Worm (Caenorhabditis elegans) whole organism, young adult: ENCODE data around the gene rnp-4.
"Not testable (repeated sequence)": the region's sequence is repeated elsewhere in the genome, so short reads cannot be mapped to it uniquely, and the experiment has no call there.

Source experiments
- B0261.1 ChIP-seq: sonication (generic microtip); optimal IDR thresholded peaks from 2 replicates; lab custom pipeline; 2016; ENCODE audit warnings: mild to moderate bottlenecking, missing genetic modification characterization, moderate library complexity, missing compliant biosample characterization
- D2030.7 ChIP-seq: fragments of 200-800 bp; sonication (Bioruptor generic); IDR thresholded peaks from 2 replicates; pipeline ENCODE4 v1.3.6; 2022; ENCODE audit warnings: missing genetic modification reagents, missing genetic modification characterization, missing compliant biosample characterization
- F33H1.4 ChIP-seq: fragments of 200-800 bp; sonication (Bioruptor generic); IDR thresholded peaks from 2 replicates; pipeline ENCODE4 v1.3.6; 2022; ENCODE audit warnings: missing genetic modification reagents, missing genetic modification characterization, missing compliant biosample characterization
- K11D2.4 ChIP-seq: fragments of 200-800 bp; sonication (Bioruptor generic); IDR thresholded peaks from 2 replicates; pipeline ENCODE4 v1.3.6; 2022; ENCODE audit warnings: missing genetic modification reagents, missing genetic modification characterization, missing compliant biosample characterization
- T07F8.4 ChIP-seq: sonication (generic microtip); optimal IDR thresholded peaks from 2 replicates; lab custom pipeline; 2016; ENCODE audit warnings: mild to moderate bottlenecking, missing genetic modification characterization, moderate library complexity, missing compliant biosample characterization
- Y53G8AR.9 ChIP-seq: fragments of 200-800 bp; sonication (Bioruptor generic); conservative IDR thresholded peaks from 2 replicates; pipeline ENCODE4 v1.3.6; 2022; ENCODE audit warnings: missing genetic modification reagents, missing genetic modification characterization, missing compliant biosample characterization
- Y56A3A.18 ChIP-seq: fragments of 200-800 bp; sonication (Bioruptor generic); IDR thresholded peaks from 2 replicates; pipeline ENCODE4 v1.3.6; 2022; ENCODE audit warnings: missing genetic modification reagents, missing genetic modification characterization, missing compliant biosample characterization
- Y67H2A.10 ChIP-seq: fragments of 200-800 bp; sonication (Bioruptor generic); conservative IDR thresholded peaks from 2 replicates; pipeline ENCODE4 v1.3.6; 2022; ENCODE audit warnings: missing genetic modification reagents, missing genetic modification characterization, missing compliant biosample characterization
- Y95B8A.8 ChIP-seq: fragments of 200-800 bp; sonication (Bioruptor generic); IDR thresholded peaks from 2 replicates; pipeline ENCODE4 v1.3.6; 2022; ENCODE audit warnings: missing genetic modification reagents, missing genetic modification characterization, missing compliant biosample characterization
- aptf-3 ChIP-seq: fragments of 200-800 bp; sonication (Bioruptor generic); IDR thresholded peaks from 2 replicates; pipeline ENCODE4 v1.3.6; 2022; ENCODE audit warnings: missing genetic modification characterization, missing compliant biosample characterization
- athp-1 ChIP-seq: sonication (generic microtip); optimal IDR thresholded peaks from 2 replicates; lab custom pipeline; 2017; ENCODE audit warnings: mild to moderate bottlenecking, missing genetic modification characterization, missing compliant biosample characterization
- attf-3 ChIP-seq: fragments of 200-800 bp; sonication (Bioruptor generic); conservative IDR thresholded peaks from 2 replicates; pipeline ENCODE4 v1.3.6; 2022; ENCODE audit warnings: missing genetic modification reagents, missing genetic modification characterization, missing compliant biosample characterization
- cebp-1 ChIP-seq, 2 experiments: fragments of 200-800 bp in 1 of 2; sonication (Bioruptor generic) in 1 of 2; sonication (generic microtip) in 1 of 2; IDR thresholded peaks in 1 of 2; optimal IDR thresholded peaks in 1 of 2; 2 replicates each; pipeline versions ENCODE4 v1.3.6 to Lab custom; 2017 to 2022; ENCODE audit warnings: missing compliant biosample characterization in 2 of 2, missing genetic modification characterization in 2 of 2, mild to moderate bottlenecking in 1 of 2, missing genetic modification reagents in 1 of 2, moderate library complexity in 1 of 2
- cebp-2 ChIP-seq: fragments of 200-800 bp; sonication (Bioruptor generic); IDR thresholded peaks from 2 replicates; pipeline ENCODE4 v1.3.6; 2022; ENCODE audit warnings: missing genetic modification characterization, missing compliant biosample characterization
- ceh-100 ChIP-seq: fragments of 200-800 bp; sonication (Bioruptor generic); IDR thresholded peaks from 2 replicates; pipeline ENCODE4 v1.3.6; 2022; ENCODE audit warnings: missing genetic modification reagents, missing genetic modification characterization, missing compliant biosample characterization
- ceh-40 ChIP-seq: fragments of 200-800 bp; sonication (Bioruptor generic); IDR thresholded peaks from 2 replicates; pipeline ENCODE4 v1.3.6; 2022; ENCODE audit warnings: missing genetic modification characterization, missing compliant biosample characterization
- ceh-91 ChIP-seq: fragments of 200-800 bp; sonication (Bioruptor generic); IDR thresholded peaks from 2 replicates; pipeline ENCODE4 v1.3.6; 2022; ENCODE audit warnings: missing genetic modification reagents, missing genetic modification characterization, missing compliant biosample characterization
- die-1 ChIP-seq: sonication (generic microtip); optimal IDR thresholded peaks from 2 replicates; lab custom pipeline; 2016; ENCODE audit warnings: missing genotype, mild to moderate bottlenecking, missing genetic modification characterization, missing compliant biosample characterization
- dox-1 ChIP-seq: fragments of 200-800 bp; sonication (Bioruptor generic); IDR thresholded peaks from 2 replicates; pipeline ENCODE4 v1.3.6; 2022; ENCODE audit warnings: missing genetic modification reagents, missing genetic modification characterization, missing compliant biosample characterization
- egl-18 ChIP-seq: fragments of 200-800 bp; sonication (Bioruptor generic); IDR thresholded peaks from 2 replicates; pipeline ENCODE4 v1.3.6; 2022; ENCODE audit warnings: missing genetic modification reagents, missing genetic modification characterization, missing compliant biosample characterization
- ekl-4 ChIP-seq: fragments of 200-800 bp; sonication (Bioruptor generic); IDR thresholded peaks from 2 replicates; pipeline ENCODE4 v1.3.6; 2022; ENCODE audit warnings: missing genetic modification reagents, missing genetic modification characterization, missing compliant biosample characterization
- him-1 ChIP-seq: sonication (generic microtip); optimal IDR thresholded peaks from 2 replicates; lab custom pipeline; 2016; ENCODE audit warnings: missing genotype, missing genetic modification reagents, missing genetic modification characterization, missing compliant biosample characterization
- hmg-1.2 ChIP-seq: fragments of 200-800 bp; sonication (Bioruptor generic); IDR thresholded peaks from 2 replicates; pipeline ENCODE4 v1.3.6; 2022; ENCODE audit warnings: missing genetic modification reagents, missing genetic modification characterization, missing compliant biosample characterization
- hmg-20 ChIP-seq: fragments of 200-800 bp; sonication (Bioruptor generic); IDR thresholded peaks from 2 replicates; pipeline ENCODE4 v1.3.6; 2022; ENCODE audit warnings: missing genetic modification reagents, missing genetic modification characterization, missing compliant biosample characterization
- hsf-1 ChIP-seq: fragments of 200-800 bp; sonication (Bioruptor generic); IDR thresholded peaks from 2 replicates; pipeline ENCODE4 v1.3.6; 2022; ENCODE audit warnings: missing genetic modification reagents, missing genetic modification characterization, missing compliant biosample characterization
- lin-26 ChIP-seq: fragments of 200-800 bp; sonication (Bioruptor generic); IDR thresholded peaks from 2 replicates; pipeline ENCODE4 v1.3.6; 2022; ENCODE audit warnings: missing genetic modification reagents, missing genetic modification characterization, missing compliant biosample characterization
- lsl-1 ChIP-seq: fragments of 200-800 bp; sonication (Bioruptor generic); optimal IDR thresholded peaks from 2 replicates; lab custom pipeline; 2018; ENCODE audit warnings: mild to moderate bottlenecking, missing genetic modification characterization, moderate library complexity, missing compliant biosample characterization
- madf-3 ChIP-seq: fragments of 200-800 bp; sonication (Bioruptor generic); IDR thresholded peaks from 2 replicates; pipeline ENCODE4 v1.3.6; 2022; ENCODE audit warnings: missing genetic modification reagents, missing genetic modification characterization, missing compliant biosample characterization
- madf-6 ChIP-seq: fragments of 200-800 bp; sonication (Bioruptor generic); IDR thresholded peaks from 2 replicates; pipeline ENCODE4 v1.3.6; 2022; ENCODE audit warnings: missing genetic modification reagents, missing genetic modification characterization, missing compliant biosample characterization
- madf-8 ChIP-seq: fragments of 200-800 bp; sonication (Bioruptor generic); conservative IDR thresholded peaks from 2 replicates; pipeline ENCODE4 v1.3.6; 2022; ENCODE audit warnings: missing genetic modification reagents, missing genetic modification characterization, missing compliant biosample characterization
- mcd-1 ChIP-seq: fragments of 200-800 bp; sonication (Bioruptor generic); IDR thresholded peaks from 2 replicates; pipeline ENCODE4 v1.3.6; 2022; ENCODE audit warnings: missing genetic modification reagents, missing genetic modification characterization, missing compliant biosample characterization
- nfya-2 ChIP-seq: fragments of 200-800 bp; sonication (Bioruptor generic); IDR thresholded peaks from 2 replicates; pipeline ENCODE4 v1.3.6; 2022; ENCODE audit warnings: missing genetic modification reagents, missing genetic modification characterization, missing compliant biosample characterization
- nfyb-1 ChIP-seq: fragments of 200-800 bp; sonication (Bioruptor generic); IDR thresholded peaks from 2 replicates; pipeline ENCODE4 v1.3.6; 2022; ENCODE audit warnings: missing genetic modification reagents, missing genetic modification characterization, missing compliant biosample characterization
- nhr-90 ChIP-seq: sonication (generic microtip); optimal IDR thresholded peaks from 2 replicates; lab custom pipeline; 2016; ENCODE audit warnings: missing genotype, mild to moderate bottlenecking, missing genetic modification characterization, missing compliant biosample characterization
- pbrm-1 ChIP-seq: fragments of 200-800 bp; sonication (Bioruptor generic); IDR thresholded peaks from 2 replicates; pipeline ENCODE4 v1.3.6; 2022; ENCODE audit warnings: missing genetic modification reagents, missing genetic modification characterization, missing compliant biosample characterization
- rcor-1 ChIP-seq: fragments of 200-800 bp; sonication (Bioruptor generic); IDR thresholded peaks from 2 replicates; pipeline ENCODE4 v1.3.6; 2022; ENCODE audit warnings: missing genetic modification reagents, missing genetic modification characterization, missing compliant biosample characterization
- rec-8 ChIP-seq, 2 experiments: sonication (generic microtip); optimal IDR thresholded peaks; 2 replicates each; lab custom pipeline; 2016; ENCODE audit warnings: mild to moderate bottlenecking in 2 of 2, missing genetic modification characterization in 2 of 2, missing genetic modification reagents in 2 of 2, missing genotype in 2 of 2, missing biosample characterization in 1 of 2, missing compliant biosample characterization in 1 of 2, moderate library complexity in 1 of 2
- repo-1 ChIP-seq: sonication (generic microtip); optimal IDR thresholded peaks from 2 replicates; lab custom pipeline; 2017; ENCODE audit warnings: mild to moderate bottlenecking, missing genetic modification characterization, missing compliant biosample characterization
- rpc-1 ChIP-seq, 2 experiments: fragments of 150-350 bp in 1 of 2; sonication (generic microtip) in 1 of 2; optimal IDR thresholded peaks; 2 replicates each; lab custom pipeline; 2014 to 2018; ENCODE audit warnings: missing biosample characterization in 1 of 2, missing genetic modification characterization in 1 of 2, missing genetic modification reagents in 1 of 2, missing genotype in 1 of 2
- snpc-1.1 ChIP-seq: sonication (generic microtip); optimal IDR thresholded peaks from 2 replicates; lab custom pipeline; 2017; ENCODE audit warnings: missing genetic modification characterization, mild to moderate bottlenecking, missing compliant biosample characterization, antibody characterized with exemption, moderate library complexity, missing genotype, missing genetic modification reagents; ENCODE audit not compliant: insufficient read depth
- snpc-4 ChIP-seq, 5 experiments: fragments of 150-350 bp in 1 of 5; sonication (generic microtip) in 4 of 5; optimal IDR thresholded peaks; 2 replicates each; lab custom pipeline; 2014 to 2018; ENCODE audit warnings: missing genetic modification characterization in 5 of 5, missing biosample characterization in 3 of 5, antibody characterized with exemption in 2 of 5, mild to moderate bottlenecking in 2 of 5, missing compliant biosample characterization in 2 of 5, missing genotype in 2 of 5, moderate library complexity in 2 of 5, missing genetic modification reagents in 1 of 5
- tbp1 ChIP-seq: fragments of 200-800 bp; sonication (Bioruptor generic); optimal IDR thresholded peaks from 2 replicates; lab custom pipeline; 2018; ENCODE audit warnings: mild to moderate bottlenecking, missing genetic modification characterization, missing compliant biosample characterization
- ztf-18 ChIP-seq: sonication (generic microtip); optimal IDR thresholded peaks from 2 replicates; lab custom pipeline; 2016; ENCODE audit warnings: missing genotype, mild to moderate bottlenecking, missing genetic modification characterization, missing compliant biosample characterization
- ztf-25 ChIP-seq: fragments of 200-800 bp; sonication (Bioruptor generic); IDR thresholded peaks from 2 replicates; pipeline ENCODE4 v1.3.6; 2022; ENCODE audit warnings: missing genetic modification reagents, missing genetic modification characterization, missing compliant biosample characterization

Gene rnp-4

ce11 chrIII:4426711-4427218, 20.7 kb downstream of the rnp-4 start:
- TF ChIP-seq Y53G8AR.9: 0 out of 2 replicates have a peak, but pooled peaks have one; percentile 20
- peak; percentile 82; the same call in 1 of the 2 replicates for TF ChIP-seq cebp-2
- peak; percentile 66 for TF ChIP-seq snpc-4 (GFP tag; optimal IDR thresholded peaks at IDR 0.05; lab: Kevin White, UChicago)
- peak; percentile 85 to 99 (median 92) for TF ChIP-seq snpc-4 (tag; optimal IDR thresholded peaks at IDR 0.05; lab: Kevin White, UChicago)
- TF ChIP-seq ztf-18 (tag; lab: Kevin White, UChicago): peak; percentile 23
- TF ChIP-seq madf-8 (GFP tag; lab: Robert Waterston, UW): peak; percentile 90
- peak; percentile 79; the same call in 1 of the 2 replicates for TF ChIP-seq aptf-3 (GFP tag; lab: Robert Waterston, UW)
- 0 out of 2 replicates have a peak, but pooled peaks have one; percentile 44 for TF ChIP-seq nfya-2
- peak; percentile 32; the same call in 1 of the 2 replicates for TF ChIP-seq K11D2.4
- peak; percentile 79 for TF ChIP-seq tbp1 (GFP tag; lab: Kevin White, UChicago)
- TF ChIP-seq B0261.1 (tag; lab: Kevin White, UChicago): peak; percentile 63
- TF ChIP-seq rcor-1 (GFP tag; lab: Robert Waterston, UW): peak; percentile 81
- TF ChIP-seq T07F8.4: peak; percentile 30
- TF ChIP-seq ztf-25 (GFP tag; lab: Robert Waterston, UW): peak; percentile 63; the same call in 1 of the 2 replicates
- TF ChIP-seq him-1: peak; percentile 59
- TF ChIP-seq nfyb-1 (GFP tag; lab: Robert Waterston, UW): peak; percentile 90
- peak; percentile 97 for TF ChIP-seq hmg-1.2 (GFP tag; lab: Robert Waterston, UW)
- peak; percentile 71; the same call in 1 of the 2 replicates for TF ChIP-seq hmg-20 (GFP tag; lab: Robert Waterston, UW)
- TF ChIP-seq die-1: peak; percentile 58
- peak; percentile 80 for TF ChIP-seq dox-1 (GFP tag; lab: Robert Waterston, UW)
- peak; percentile 63 for TF ChIP-seq ceh-100 (GFP tag; lab: Robert Waterston, UW)
- peak; percentile 68 for TF ChIP-seq hsf-1 (GFP tag; lab: Robert Waterston, UW)
- peak; percentile 85 for TF ChIP-seq snpc-1.1 (tag; lab: Kevin White, UChicago)
- 0 out of 2 replicates have a peak, but pooled peaks have one; percentile 31 for TF ChIP-seq ceh-40
- TF ChIP-seq rec-8 (tag; optimal IDR thresholded peaks at IDR 0.05; lab: Kevin White, UChicago): peak in 1 of 2 experiments; percentile 34
- peak; percentile 95 for TF ChIP-seq madf-6 (GFP tag; lab: Robert Waterston, UW)
- peak; percentile 90 for TF ChIP-seq ekl-4 (GFP tag; lab: Robert Waterston, UW)
- TF ChIP-seq egl-18 (GFP tag; lab: Robert Waterston, UW): peak; percentile 68; the same call in 1 of the 2 replicates
- TF ChIP-seq Y95B8A.8 (GFP tag; lab: Robert Waterston, UW): 0 out of 2 replicates have a peak, but pooled peaks have one; percentile 49
- peak; percentile 90 for TF ChIP-seq lin-26
- peak; percentile 69 for TF ChIP-seq mcd-1
- peak; percentile 62 for TF ChIP-seq rpc-1 (optimal IDR thresholded peaks at IDR 0.05; lab: Kevin White, UChicago)
- peak; percentile 77 for TF ChIP-seq rpc-1 (tag; optimal IDR thresholded peaks at IDR 0.05; lab: Kevin White, UChicago)
- TF ChIP-seq ceh-91 (GFP tag; lab: Robert Waterston, UW): peak; percentile 45; the same call in 1 of the 2 replicates
- peak; percentile 66 for TF ChIP-seq D2030.7 (GFP tag; lab: Robert Waterston, UW)
- TF ChIP-seq pbrm-1 (GFP tag; lab: Robert Waterston, UW): peak; percentile 81; the same call in 1 of the 2 replicates
- TF ChIP-seq Y56A3A.18 (GFP tag; lab: Robert Waterston, UW): peak; percentile 87
- peak; percentile 18 for TF ChIP-seq repo-1
- peak; percentile 2 for TF ChIP-seq athp-1 (tag; lab: Kevin White, UChicago)
- TF ChIP-seq F33H1.4: peak; percentile 61
- peak; percentile 75 for TF ChIP-seq lsl-1 (GFP tag; lab: Kevin White, UChicago)
- TF ChIP-seq attf-3 (GFP tag; lab: Robert Waterston, UW): 0 out of 2 replicates have a peak, but pooled peaks have one; percentile 21
- TF ChIP-seq cebp-1 (GFP tag; IDR thresholded peaks at IDR 0.05; lab: Robert Waterston, UW): not testable (repeated sequence)
- TF ChIP-seq cebp-1 (tag; optimal IDR thresholded peaks at IDR 0.05; lab: Kevin White, UChicago): peak; percentile 44
- peak; percentile 73; the same call in 1 of the 2 replicates for TF ChIP-seq madf-3 (GFP tag; lab: Robert Waterston, UW)
- 0 out of 2 replicates have a peak, but pooled peaks have one; percentile 17 for TF ChIP-seq Y67H2A.10
- peak; percentile 33 for TF ChIP-seq nhr-90 (tag; lab: Kevin White, UChicago)
